Worm (Caenorhabditis elegans): Measurements from ENCODE around the gene srx-2.

The srx-2 gene

ce11 chrV:9009175-9009574 is at the start of gene srx-2:
Gene srx-2, plus strand, starts transcription at chrV:9009475.
- TF ChIP-seq lin-13 (GFP tag; optimal IDR thresholded peaks at IDR 0.05) (no peak), ces-1 (GFP tag; optimal IDR thresholded peaks at IDR 0.05) (no peak), nhr-237 (tag; optimal IDR thresholded peaks at IDR 0.05) (no peak), Y75B8A.6 (GFP tag; IDR thresholded peaks at IDR 0.05) (no peak), F37D6.2 (tag; optimal IDR thresholded peaks at IDR 0.05) (no peak), aha-1 (tag) (no peak), nhr-102 (tag; optimal IDR thresholded peaks at IDR 0.05) (no peak), ZK546.5 (tag; optimal IDR thresholded peaks at IDR 0.05) (no peak), ctbp-1 (GFP tag; IDR thresholded peaks at IDR 0.05) (no peak), ceh-82 (tag; optimal IDR thresholded peaks at IDR 0.05) (no peak), duxl-1 (tag; optimal IDR thresholded peaks at IDR 0.05; ENCODE audit: poor library complexity) (no peak), madf-9 (GFP tag; conservative IDR thresholded peaks at IDR 0.05) (no peak), lin-15B (tag; optimal IDR thresholded peaks at IDR 0.05) (no peak)

DNA sequence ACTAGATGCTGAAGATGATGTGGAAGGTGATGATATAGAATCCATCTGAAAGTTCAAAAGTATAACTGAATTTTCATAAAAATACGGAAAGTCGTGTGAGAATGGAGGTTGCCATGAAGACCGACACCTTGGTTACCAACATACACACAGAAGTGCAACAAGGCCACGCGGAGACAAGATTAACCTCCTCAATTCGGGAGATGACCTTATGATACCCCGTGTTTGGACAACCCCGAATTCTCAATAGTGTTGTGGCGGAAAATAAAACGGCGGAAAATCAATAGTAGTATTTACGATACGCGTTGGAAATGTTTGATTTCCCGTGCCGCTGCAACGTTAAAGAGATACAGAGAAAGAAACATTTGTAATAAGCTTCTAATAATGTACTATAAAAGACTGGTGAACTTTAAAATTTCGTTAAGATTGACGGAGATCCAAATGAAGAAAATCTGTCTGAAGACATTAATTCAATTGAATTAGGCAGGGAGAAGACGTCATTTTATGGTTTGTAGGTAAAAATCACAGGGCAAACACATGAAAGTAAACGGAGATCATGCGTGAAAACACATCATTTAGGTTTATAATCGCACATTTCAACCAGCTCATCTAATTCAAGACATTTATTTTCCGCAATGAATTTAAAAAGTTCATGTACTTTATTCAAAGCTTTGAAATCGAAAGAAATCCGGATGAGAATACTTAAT is 45.1 kb upstream of the srx-2 start, which contains the start of gene nhr-44:
nhr-44 (minus strand) TSS at position 51 of the 704 bp plus-strand sequence.
- TF ChIP-seq aha-1 (tag) (peak; percentile 76), nhr-237 (tag; optimal IDR thresholded peaks at IDR 0.05) (no peak), daf-16 (GFP tag; optimal IDR thresholded peaks at IDR 0.05) (no peak), daf-16 (tag; optimal IDR thresholded peaks at IDR 0.05) (peak; percentile 8), nhr-42 (GFP tag; IDR thresholded peaks at IDR 0.05) (no peak), hlh-30 (tag; optimal IDR thresholded peaks at IDR 0.05; ENCODE audit: insufficient read depth) (peak; percentile 46)

- TF ChIP-seq ama-1 (optimal IDR thresholded peaks at IDR 0.05): no peak
- peak in 1 of 2 experiments; percentile 28 for TF ChIP-seq unc-62 (GFP tag; optimal IDR thresholded peaks at IDR 0.05 in 1 of 2)
- no peak for TF ChIP-seq unc-62 (tag; optimal IDR thresholded peaks at IDR 0.05)
Observed at ce11 chrV:8966086-8966485, 43.2 kb upstream of the srx-2 start, which contains the start of gene nhr-219. Gene nhr-219, minus strand, starts transcription at chrV:8966186.

DNA sequence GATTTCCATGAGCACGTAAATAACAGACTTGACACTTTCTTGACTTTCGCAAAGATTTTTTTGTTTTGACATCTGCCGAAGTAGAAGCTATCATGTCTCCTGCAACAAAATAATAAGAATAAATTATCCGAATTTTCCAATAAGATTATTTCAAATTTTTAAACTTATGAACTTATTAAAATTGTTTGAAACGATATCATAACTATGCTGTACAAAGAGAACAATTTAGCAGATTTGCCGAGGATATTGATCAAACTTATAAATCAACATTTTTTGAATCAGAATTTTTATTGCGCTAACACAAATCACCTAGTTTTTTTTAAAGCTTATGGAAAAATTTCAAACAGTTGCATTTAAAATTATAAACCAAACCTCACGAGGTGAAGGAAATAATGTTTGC is 37.0 kb upstream of the srx-2 start, which contains the start of gene nhr-195:
nhr-195 (minus strand) TSS at position 101 of the 400 bp plus-strand sequence.
- TF ChIP-seq mxl-3 (GFP tag; optimal IDR thresholded peaks at IDR 0.05): no peak
- TF ChIP-seq dve-1 (tag; optimal IDR thresholded peaks at IDR 0.05; ENCODE audit: insufficient read depth): no peak
- TF ChIP-seq hmg-1.1 (GFP tag; IDR thresholded peaks at IDR 0.05): no peak
- TF ChIP-seq nhr-41 (GFP tag; IDR thresholded peaks at IDR 0.05): no peak
- no peak for TF ChIP-seq duxl-1 (tag; optimal IDR thresholded peaks at IDR 0.05; ENCODE audit: poor library complexity)

ce11 chrV:8974889-8975422 is 34.3 kb upstream of the srx-2 start, which contains the start of gene nhr-143:
Gene nhr-143, minus strand, starts transcription at chrV:8974939.
- TF ChIP-seq hlh-11 (tag; optimal IDR thresholded peaks at IDR 0.05) (peak; percentile 47), dve-1 (tag; optimal IDR thresholded peaks at IDR 0.05; ENCODE audit: insufficient read depth) (peak; percentile 61), lin-38 (GFP tag; IDR thresholded peaks at IDR 0.05) (no peak), lsy-2 (tag; optimal IDR thresholded peaks at IDR 0.05) (peak in 1 of 2 experiments; percentile 17), lin-29 (GFP tag; IDR thresholded peaks at IDR 0.05) (no peak), nhr-77 (tag; optimal IDR thresholded peaks at IDR 0.05) (peak; percentile 31), mep-1 (tag; optimal IDR thresholded peaks at IDR 0.05) (peak; percentile 11), pqm-1 (tag; optimal IDR thresholded peaks at IDR 0.05) (peak; percentile 41), unc-62 (GFP tag; optimal IDR thresholded peaks at IDR 0.05 in 1 of 2) (peak in 1 of 2 experiments; percentile 10), unc-62 (tag; optimal IDR thresholded peaks at IDR 0.05) (no peak), daf-16 (GFP tag; optimal IDR thresholded peaks at IDR 0.05) (no peak), daf-16 (tag; optimal IDR thresholded peaks at IDR 0.05) (peak; percentile 27), arid-1 (GFP tag; conservative IDR thresholded peaks at IDR 0.05) (no peak), dmd-6 (GFP tag; IDR thresholded peaks at IDR 0.05) (peak; percentile 50), nhr-28 (tag; optimal IDR thresholded peaks at IDR 0.05) (peak; percentile 43)

Data from whole organism, L4 larva.